Fruit fly (Drosophila melanogaster): ENCODE results near the gene Nubp2.
"Not testable (repeated sequence)": the region's sequence is repeated elsewhere in the genome, so short reads cannot be mapped to it uniquely, and the experiment has no call there.

Gene Nubp2

dm6 chr3L:20494780-20495591 is 31.4 kb upstream of the Nubp2 start, which contains the start of gene ZnT77C:
Gene ZnT77C (minus strand): TSS chr3L:20494921.
- TF ChIP-seq cnc (optimal IDR thresholded peaks at IDR 0.05), result no peak
- no peak for TF ChIP-seq tj (GFP tag; optimal IDR thresholded peaks at IDR 0.05)
- TF ChIP-seq bab1 (GFP tag; optimal IDR thresholded peaks at IDR 0.05), result peak; percentile 21

dm6 chr3L:20497124-20497996 is 29.0 kb upstream of the Nubp2 start, which contains the start of gene CG32425:
Gene CG32425 (plus strand): TSS chr3L:20497323.
- TF ChIP-seq CG12768 (GFP tag; optimal IDR thresholded peaks at IDR 0.05), result no peak
- TF ChIP-seq CG7101 (tag; optimal IDR thresholded peaks at IDR 0.05), result peak; percentile 31
- TF ChIP-seq Mnt (GFP tag; optimal IDR thresholded peaks at IDR 0.05), result peak; percentile 15
- peak; percentile 47 for TF ChIP-seq CG11617 (GFP tag; optimal IDR thresholded peaks at IDR 0.05)
- peak; percentile 1 for TF ChIP-seq cic (GFP tag; optimal IDR thresholded peaks at IDR 0.05)

- no peak for TF ChIP-seq CG7101 (tag; optimal IDR thresholded peaks at IDR 0.05)
Observed at dm6 chr3L:20498204-20498603, 28.2 kb upstream of the Nubp2 start.

dm6 chr3L:20499536-20499935 is 26.8 kb upstream of the Nubp2 start, which contains the start of gene CG18281:
Gene CG18281 (plus strand): TSS chr3L:20499836.
- TF ChIP-seq tj, Clk, pad (GFP tag; optimal IDR thresholded peaks at IDR 0.05): not testable (repeated sequence)

- TF ChIP-seq bab1 (GFP tag; optimal IDR thresholded peaks at IDR 0.05) (no peak), cic (GFP tag; optimal IDR thresholded peaks at IDR 0.05) (no peak), Crg-1 (GFP tag; optimal IDR thresholded peaks at IDR 0.05) (no peak), CG33017 (tag; optimal IDR thresholded peaks at IDR 0.05) (no peak), CG1620 (GFP tag; optimal IDR thresholded peaks at IDR 0.05) (no peak), CG14711 (tag; optimal IDR thresholded peaks at IDR 0.05) (no peak), CG11617 (GFP tag; optimal IDR thresholded peaks at IDR 0.05) (no peak), CG7045 (GFP tag; optimal IDR thresholded peaks at IDR 0.05) (no peak)
Observed at dm6 chr3L:20503256-20503655, 23.1 kb upstream of the Nubp2 start.

dm6 chr3L:20503886-20504285 is 22.5 kb upstream of the Nubp2 start, which contains the start of gene CG17637:
Gene CG17637 (plus strand): TSS chr3L:20504186.
- not testable (repeated sequence) for TF ChIP-seq CG11617, Mnt, tj (GFP tag; optimal IDR thresholded peaks at IDR 0.05)

dm6 chr3L:20505732-20506131 is 20.6 kb upstream of the Nubp2 start, which contains the start of gene CG5078:
Gene CG5078 (plus strand): TSS chr3L:20506032.
- TF ChIP-seq Clk (GFP tag; optimal IDR thresholded peaks at IDR 0.05), result no peak
- no peak for TF ChIP-seq tj (GFP tag; optimal IDR thresholded peaks at IDR 0.05)
- TF ChIP-seq cnc (optimal IDR thresholded peaks at IDR 0.05), result no peak
- no peak for TF ChIP-seq CG7045 (GFP tag; optimal IDR thresholded peaks at IDR 0.05)
- TF ChIP-seq kay (GFP tag; ENCODE audit: borderline replicate concordance), result no peak
- TF ChIP-seq CG7101 (tag; optimal IDR thresholded peaks at IDR 0.05), result no peak
- no peak for TF ChIP-seq CG33017 (tag; optimal IDR thresholded peaks at IDR 0.05)
- TF ChIP-seq CG14711 (tag; optimal IDR thresholded peaks at IDR 0.05), result no peak
- no peak for TF ChIP-seq Mnt (GFP tag; optimal IDR thresholded peaks at IDR 0.05)
- no peak for TF ChIP-seq bab1 (GFP tag; optimal IDR thresholded peaks at IDR 0.05)
- TF ChIP-seq CG1620 (GFP tag; optimal IDR thresholded peaks at IDR 0.05), result no peak
- no peak for TF ChIP-seq Hr96 (GFP tag; optimal IDR thresholded peaks at IDR 0.05)
- TF ChIP-seq CG12768 (GFP tag; optimal IDR thresholded peaks at IDR 0.05), result no peak

dm6 chr3L:20507552-20507951 is 18.8 kb upstream of the Nubp2 start:
- peak; percentile 85 for TF ChIP-seq kay (GFP tag; ENCODE audit: borderline replicate concordance)
- TF ChIP-seq CG1620 (GFP tag; optimal IDR thresholded peaks at IDR 0.05), result peak; percentile 2
- no peak for TF ChIP-seq tj (GFP tag; optimal IDR thresholded peaks at IDR 0.05)
- TF ChIP-seq cic (GFP tag; optimal IDR thresholded peaks at IDR 0.05), result no peak
